Worm (Caenorhabditis elegans) whole organism, L4/young adult: ENCODE data around the gene smc-5.

ENCODE experiments used
- dao-5 ChIP-seq: sonication (generic microtip); optimal IDR thresholded peaks from 2 replicates; lab custom pipeline; 2016; ENCODE audit warnings: missing genotype, missing genetic modification characterization, moderate library complexity, missing compliant biosample characterization
- him-1 ChIP-seq: sonication (generic microtip); optimal IDR thresholded peaks from 2 replicates; lab custom pipeline; 2016; ENCODE audit warnings: missing genotype, missing genetic modification reagents, missing genetic modification characterization, missing compliant biosample characterization

- TF ChIP-seq him-1 (no peak), dao-5 (tag; lab: Kevin White, UChicago) (no peak)
Observed at ce11 chrII:5018578-5018977, 43.3 kb upstream of the smc-5 start.
